Worm (Caenorhabditis elegans) whole organism, L3 larva: ENCODE results near the gene sri-21.
A peak's percentile ranks its signal among the peaks of the same experiment; 100 is the strongest.

Experiments used
- R02D3.7 ChIP-seq: fragments of 150-350 bp; optimal IDR thresholded peaks from 2 replicates; lab custom pipeline; 2014; ENCODE audit warnings: missing biosample characterization, missing genetic modification characterization
- ZK546.5 ChIP-seq: sonication (generic microtip); optimal IDR thresholded peaks from 2 replicates; lab custom pipeline; 2017; ENCODE audit warnings: missing biosample characterization, missing genetic modification characterization
- aly-2 ChIP-seq: fragments of 150-350 bp; optimal IDR thresholded peaks from 2 replicates; lab custom pipeline; 2014; ENCODE audit warnings: missing biosample characterization, missing genetic modification characterization
- ama-1 ChIP-seq: fragments of 150-350 bp; optimal IDR thresholded peaks from 2 replicates; lab custom pipeline; 2018
- ceh-16 ChIP-seq: sonication (generic microtip); optimal IDR thresholded peaks from 2 replicates; lab custom pipeline; 2017; ENCODE audit warnings: missing biosample characterization, missing genetic modification characterization
- ceh-28 ChIP-seq: fragments of 150-350 bp; optimal IDR thresholded peaks from 2 replicates; lab custom pipeline; 2014; ENCODE audit warnings: missing biosample characterization, missing genetic modification reagents, missing genetic modification characterization
- ceh-82 ChIP-seq: fragments of 150-350 bp; optimal IDR thresholded peaks from 2 replicates; lab custom pipeline; 2014; ENCODE audit warnings: missing biosample characterization, missing genetic modification characterization
- ceh-9 ChIP-seq: sonication (generic microtip); optimal IDR thresholded peaks from 2 replicates; lab custom pipeline; 2018; ENCODE audit warnings: missing biosample characterization, missing genetic modification characterization
- daf-12 ChIP-seq: fragments of 150-350 bp; optimal IDR thresholded peaks from 2 replicates; lab custom pipeline; 2014; ENCODE audit warnings: missing biosample characterization, missing genetic modification reagents, missing genetic modification characterization
- egl-27 ChIP-seq: sonication (generic microtip); optimal IDR thresholded peaks from 4 replicates; lab custom pipeline; 2017; ENCODE audit warnings: missing biosample characterization, missing genetic modification reagents, missing genetic modification characterization
- egl-5 ChIP-seq: fragments of 150-350 bp; optimal IDR thresholded peaks from 2 replicates; lab custom pipeline; 2017; ENCODE audit warnings: missing biosample characterization, missing genetic modification reagents, missing genetic modification characterization, inconsistent platforms
- elt-1 ChIP-seq: fragments of 150-350 bp; optimal IDR thresholded peaks from 2 replicates; lab custom pipeline; 2014; ENCODE audit warnings: missing biosample characterization, missing genetic modification characterization
- elt-2 ChIP-seq: sonication (generic microtip); optimal IDR thresholded peaks from 2 replicates; lab custom pipeline; 2016; ENCODE audit warnings: missing genetic modification reagents, mild to moderate bottlenecking, missing genetic modification characterization, missing compliant biosample characterization
- elt-3 ChIP-seq, 3 experiments: fragments of 150-350 bp in 1 of 3; sonication (generic microtip) in 2 of 3; optimal IDR thresholded peaks; 2 replicates in 2 of 3; 4 replicates in 1 of 3; lab custom pipeline; 2014 to 2017; ENCODE audit warnings: missing biosample characterization in 3 of 3, missing genetic modification characterization in 3 of 3
- eor-1 ChIP-seq, 2 experiments: fragments of 150-350 bp; optimal IDR thresholded peaks; 2 replicates each; lab custom pipeline; 2014 to 2018; ENCODE audit warnings: missing biosample characterization in 2 of 2, missing genetic modification characterization in 2 of 2
- fkh-10 ChIP-seq: sonication (generic microtip); optimal IDR thresholded peaks from 2 replicates; lab custom pipeline; 2017; ENCODE audit warnings: missing biosample characterization, missing genetic modification reagents, missing genetic modification characterization
- fos-1 ChIP-seq: fragments of 150-350 bp; optimal IDR thresholded peaks from 2 replicates; lab custom pipeline; 2014; ENCODE audit warnings: missing biosample characterization, missing genetic modification characterization
- hmg-11 ChIP-seq: sonication (generic microtip); optimal IDR thresholded peaks from 2 replicates; lab custom pipeline; 2016; ENCODE audit warnings: missing genetic modification characterization, missing compliant biosample characterization
- jun-1 ChIP-seq: fragments of 150-350 bp; optimal IDR thresholded peaks from 2 replicates; lab custom pipeline; 2014; ENCODE audit warnings: missing biosample characterization, missing genetic modification reagents, missing genetic modification characterization
- lin-15B ChIP-seq: fragments of 150-350 bp; optimal IDR thresholded peaks from 2 replicates; lab custom pipeline; 2014; ENCODE audit warnings: missing biosample characterization, missing genetic modification characterization
- mdl-1 ChIP-seq: fragments of 150-350 bp; optimal IDR thresholded peaks from 2 replicates; lab custom pipeline; 2014; ENCODE audit warnings: missing biosample characterization, missing genetic modification characterization
- mml-1 ChIP-seq: fragments of 150-350 bp; sonication (generic microtip); optimal IDR thresholded peaks from 3 replicates; lab custom pipeline; 2014; ENCODE audit warnings: missing biosample characterization, missing genetic modification characterization
- nfya-1 ChIP-seq: sonication (generic microtip); optimal IDR thresholded peaks from 2 replicates; lab custom pipeline; 2017; ENCODE audit warnings: missing genetic modification characterization, mild to moderate bottlenecking, missing compliant biosample characterization, antibody characterized with exemption, moderate library complexity; ENCODE audit not compliant: insufficient read depth
- nhr-11 ChIP-seq: fragments of 150-350 bp; optimal IDR thresholded peaks from 2 replicates; lab custom pipeline; 2014; ENCODE audit warnings: missing biosample characterization, missing genetic modification characterization
- nhr-237 ChIP-seq: fragments of 150-350 bp; optimal IDR thresholded peaks from 2 replicates; lab custom pipeline; 2014; ENCODE audit warnings: missing biosample characterization, missing genetic modification characterization
- nhr-25 ChIP-seq: sonication (generic microtip); optimal IDR thresholded peaks from 2 replicates; lab custom pipeline; 2017; ENCODE audit warnings: missing biosample characterization, missing genetic modification characterization
- nhr-28 ChIP-seq: fragments of 150-350 bp; optimal IDR thresholded peaks from 2 replicates; lab custom pipeline; 2014; ENCODE audit warnings: missing biosample characterization, missing genetic modification characterization
- nhr-43 ChIP-seq: sonication (generic microtip); optimal IDR thresholded peaks from 2 replicates; lab custom pipeline; 2016; ENCODE audit warnings: mild to moderate bottlenecking, missing genetic modification characterization, missing compliant biosample characterization; ENCODE audit not compliant: poor library complexity, severe bottlenecking
- nhr-67 ChIP-seq: fragments of 150-350 bp; optimal IDR thresholded peaks from 2 replicates; lab custom pipeline; 2014; ENCODE audit warnings: missing biosample characterization, missing genetic modification characterization
- nhr-77 ChIP-seq: fragments of 150-350 bp; optimal IDR thresholded peaks from 2 replicates; lab custom pipeline; 2014; ENCODE audit warnings: missing biosample characterization, missing genetic modification characterization
- pha-4 ChIP-seq: fragments of 150-350 bp; optimal IDR thresholded peaks from 2 replicates; lab custom pipeline; 2014; ENCODE audit warnings: missing biosample characterization, missing genetic modification reagents, missing genetic modification characterization
- pqm-1 ChIP-seq: fragments of 150-350 bp; optimal IDR thresholded peaks from 2 replicates; lab custom pipeline; 2017; ENCODE audit warnings: missing biosample characterization, missing genetic modification characterization, inconsistent platforms
- skn-1 ChIP-seq: fragments of 150-350 bp; optimal IDR thresholded peaks from 2 replicates; lab custom pipeline; 2014; ENCODE audit warnings: missing biosample characterization, missing genetic modification characterization
- tbx-2 ChIP-seq: sonication (generic microtip); optimal IDR thresholded peaks from 2 replicates; lab custom pipeline; 2016; ENCODE audit warnings: mild to moderate bottlenecking, missing genetic modification characterization, missing compliant biosample characterization
- unc-39 ChIP-seq: sonication (generic microtip); optimal IDR thresholded peaks from 4 replicates; lab custom pipeline; 2017; ENCODE audit warnings: missing biosample characterization, missing genetic modification characterization
- unc-62 ChIP-seq: fragments of 150-350 bp; sonication (generic microtip); optimal IDR thresholded peaks from 4 replicates; lab custom pipeline; 2014; ENCODE audit warnings: missing biosample characterization, missing genetic modification reagents, missing genetic modification characterization
- zag-1 ChIP-seq: fragments of 150-350 bp; optimal IDR thresholded peaks from 2 replicates; lab custom pipeline; 2014; ENCODE audit warnings: missing biosample characterization, missing genetic modification characterization
- ztf-4 ChIP-seq: fragments of 150-350 bp; optimal IDR thresholded peaks from 2 replicates; lab custom pipeline; 2014; ENCODE audit warnings: missing biosample characterization, missing genetic modification characterization

Gene sri-21

ce11 chrV:3509878-3510277 is 39.8 kb upstream of the sri-21 start, which contains the start of gene str-228:
Gene str-228, plus strand, starts transcription at chrV:3510178.
- TF ChIP-seq ceh-82 (tag; lab: Kevin White, UChicago) (no peak), hmg-11 (no peak), tbx-2 (tag; lab: Kevin White, UChicago) (no peak), unc-62 (GFP tag; lab: Kevin White, UChicago) (no peak), ztf-4 (no peak), nhr-25 (tag; lab: Kevin White, UChicago) (no peak), daf-12 (tag; lab: Kevin White, UChicago) (no peak), ceh-28 (tag; lab: Kevin White, UChicago) (no peak), egl-27 (tag; lab: Kevin White, UChicago) (no peak), zag-1 (tag; lab: Kevin White, UChicago) (no peak), ama-1 (no peak), fkh-10 (GFP tag; lab: Kevin White, UChicago) (no peak), skn-1 (tag; lab: Kevin White, UChicago) (no peak), nhr-77 (tag; lab: Kevin White, UChicago) (no peak), nhr-43 (tag; lab: Kevin White, UChicago) (no peak), elt-1 (tag; lab: Kevin White, UChicago) (no peak)

- TF ChIP-seq elt-3 (tag; optimal IDR thresholded peaks at IDR 0.05; lab: Kevin White, UChicago) (no peak), ZK546.5 (tag; lab: Kevin White, UChicago) (no peak), ceh-28 (tag; lab: Kevin White, UChicago) (no peak)
- TF ChIP-seq, all 47 proteins: peak for 0
Measured at ce11 chrV:3512381-3512780, 37.3 kb upstream of the sri-21 start, which contains the start of gene str-226. Gene str-226, plus strand, starts transcription at chrV:3512681.

- TF ChIP-seq mml-1 (tag; lab: Kevin White, UChicago) (no peak), pha-4 (tag; lab: Kevin White, UChicago) (no peak), ceh-82 (tag; lab: Kevin White, UChicago) (no peak), mdl-1 (tag; lab: Kevin White, UChicago) (no peak), nhr-237 (tag; lab: Kevin White, UChicago) (no peak), eor-1 (tag; optimal IDR thresholded peaks at IDR 0.05; lab: Kevin White, UChicago) (no peak), nfya-1 (tag; lab: Kevin White, UChicago) (no peak), lin-15B (no peak), ceh-16 (no peak), daf-12 (tag; lab: Kevin White, UChicago) (no peak), elt-2 (tag; lab: Kevin White, UChicago) (no peak), ceh-9 (tag; lab: Kevin White, UChicago) (no peak), unc-62 (GFP tag; lab: Kevin White, UChicago) (no peak), elt-3 (tag; optimal IDR thresholded peaks at IDR 0.05; lab: Kevin White, UChicago) (no peak), nhr-11 (no peak), nhr-67 (tag; lab: Kevin White, UChicago) (no peak)
- TF ChIP-seq, all 47 proteins: peak for 0
Measured at ce11 chrV:3517889-3518288, 31.8 kb upstream of the sri-21 start, which contains the start of gene str-227. Gene str-227, plus strand, starts transcription at chrV:3518189.

ce11 chrV:3523262-3523661 is 26.4 kb upstream of the sri-21 start, which contains the start of gene irg-1:
Gene irg-1, plus strand, starts transcription at chrV:3523587.
- no peak for TF ChIP-seq egl-5 (tag; lab: Kevin White, UChicago)
- peak; percentile 37 for TF ChIP-seq pqm-1 (tag; lab: Kevin White, UChicago)
- TF ChIP-seq ceh-82 (tag; lab: Kevin White, UChicago): no peak
- TF ChIP-seq, all 47 proteins: peak for 1

ce11 chrV:3524970-3525369 is 24.7 kb upstream of the sri-21 start, which contains the start of gene T24A6.7:
Gene T24A6.7, plus strand, starts transcription at chrV:3525270.
- TF ChIP-seq unc-39 (tag; lab: Kevin White, UChicago): no peak
- no peak for TF ChIP-seq nhr-237 (tag; lab: Kevin White, UChicago)
- no peak for TF ChIP-seq nhr-25 (tag; lab: Kevin White, UChicago)
- no peak for TF ChIP-seq hmg-11
- no peak for TF ChIP-seq ceh-82 (tag; lab: Kevin White, UChicago)
- TF ChIP-seq pqm-1 (tag; lab: Kevin White, UChicago): no peak
- no peak for TF ChIP-seq unc-62 (GFP tag; lab: Kevin White, UChicago)
- TF ChIP-seq fos-1: no peak
- no peak for TF ChIP-seq ceh-9 (tag; lab: Kevin White, UChicago)
- no peak for TF ChIP-seq aly-2 (tag; lab: Kevin White, UChicago)
- TF ChIP-seq egl-5 (tag; lab: Kevin White, UChicago): no peak
- TF ChIP-seq ZK546.5 (tag; lab: Kevin White, UChicago): no peak
- no peak for TF ChIP-seq elt-3 (tag; optimal IDR thresholded peaks at IDR 0.05; lab: Kevin White, UChicago)
- no peak for TF ChIP-seq nhr-28 (tag; lab: Kevin White, UChicago)
- no peak for TF ChIP-seq nfya-1 (tag; lab: Kevin White, UChicago)
- TF ChIP-seq ceh-28 (tag; lab: Kevin White, UChicago): no peak
- TF ChIP-seq jun-1 (tag; lab: Kevin White, UChicago): no peak
- no peak for TF ChIP-seq R02D3.7 (tag; lab: Kevin White, UChicago)
- TF ChIP-seq, all 47 proteins: peak for 0
